Worm (Caenorhabditis elegans) whole organism, L1 larva: ENCODE results near the gene H03E18.2.

Experiments
- C04F5.9 ChIP-seq: sonication (generic microtip); optimal IDR thresholded peaks from 2 replicates; lab custom pipeline; 2016; ENCODE audit warnings: missing genetic modification characterization, missing compliant biosample characterization
- C16A3.4 ChIP-seq: fragments of 150-350 bp; optimal IDR thresholded peaks from 2 replicates; lab custom pipeline; 2014; ENCODE audit warnings: missing biosample characterization, missing genetic modification characterization
- C34B4.2 ChIP-seq: sonication (generic microtip); optimal IDR thresholded peaks from 2 replicates; lab custom pipeline; 2017; ENCODE audit warnings: mild to moderate bottlenecking, missing genetic modification characterization, missing compliant biosample characterization
- aha-1 ChIP-seq: fragments of 150-350 bp; optimal IDR thresholded peaks from 2 replicates; lab custom pipeline; 2014; ENCODE audit warnings: missing biosample characterization, missing genetic modification characterization
- aly-2 ChIP-seq: fragments of 150-350 bp; optimal IDR thresholded peaks from 2 replicates; lab custom pipeline; 2014; ENCODE audit warnings: missing biosample characterization, missing genetic modification characterization
- blmp-1 ChIP-seq: fragments of 150-350 bp; optimal IDR thresholded peaks from 2 replicates; lab custom pipeline; 2014; ENCODE audit warnings: missing biosample characterization, missing genetic modification characterization
- ceh-63 ChIP-seq: fragments of 200-800 bp; sonication (Bioruptor generic); optimal IDR thresholded peaks from 2 replicates; lab custom pipeline; 2018; ENCODE audit warnings: mild to moderate bottlenecking, missing genetic modification characterization, missing compliant biosample characterization
- ceh-8 ChIP-seq: fragments of 200-800 bp; sonication (Bioruptor generic); optimal IDR thresholded peaks from 2 replicates; lab custom pipeline; 2018; ENCODE audit warnings: mild to moderate bottlenecking, missing genetic modification characterization, moderate library complexity, missing compliant biosample characterization
- ceh-82 ChIP-seq, 3 experiments: fragments of 150-350 bp in 1 of 3; sonication (generic microtip) in 2 of 3; optimal IDR thresholded peaks; 2 replicates each; lab custom pipeline; 2014 to 2017; ENCODE audit warnings: missing biosample characterization in 3 of 3, missing genetic modification characterization in 3 of 3
- ceh-88 ChIP-seq: fragments of 200-800 bp; sonication (Bioruptor generic); IDR thresholded peaks from 2 replicates; pipeline ENCODE4 v1.3.6; 2022; ENCODE audit warnings: missing genetic modification characterization, missing compliant biosample characterization
- ces-1 ChIP-seq: fragments of 150-350 bp; optimal IDR thresholded peaks from 2 replicates; lab custom pipeline; 2014; ENCODE audit warnings: missing biosample characterization, missing genetic modification reagents, missing genetic modification characterization
- dpl-1 ChIP-seq, 3 experiments: fragments of 150-350 bp in 2 of 3; sonication (generic microtip) in 1 of 3; optimal IDR thresholded peaks; 2 replicates each; lab custom pipeline; 2014 to 2017; ENCODE audit warnings: missing biosample characterization in 3 of 3, missing genetic modification characterization in 3 of 3, missing genetic modification reagents in 3 of 3
- dsc-1 ChIP-seq: sonication (generic microtip); optimal IDR thresholded peaks from 2 replicates; lab custom pipeline; 2016; ENCODE audit warnings: mild to moderate bottlenecking, missing genetic modification characterization, missing compliant biosample characterization
- efl-1 ChIP-seq, 4 experiments: fragments of 150-350 bp; optimal IDR thresholded peaks in 3 of 4; peaks in 1 of 4; 1 replicate in 1 of 4; 2 replicates in 3 of 4; lab custom pipeline; 2014; ENCODE audit warnings: missing biosample characterization in 2 of 4, missing genetic modification characterization in 2 of 4, missing genetic modification reagents in 2 of 4
- efl-3 ChIP-seq: fragments of 200-800 bp; sonication (Bioruptor generic); optimal IDR thresholded peaks from 2 replicates; lab custom pipeline; 2018; ENCODE audit warnings: mild to moderate bottlenecking, missing genetic modification characterization, missing compliant biosample characterization
- elt-2 ChIP-seq: sonication (generic microtip); optimal IDR thresholded peaks from 2 replicates; lab custom pipeline; 2016; ENCODE audit warnings: missing genetic modification characterization, mild to moderate bottlenecking, inconsistent platforms, missing compliant biosample characterization, missing genetic modification reagents
- elt-3 ChIP-seq, 6 experiments: fragments of 150-350 bp in 1 of 6; sonication (generic microtip); optimal IDR thresholded peaks; 2 replicates each; lab custom pipeline; 2017 to 2018; ENCODE audit warnings: missing biosample characterization in 6 of 6, missing genetic modification characterization in 6 of 6, inconsistent platforms in 1 of 6
- hlh-4 ChIP-seq: sonication (generic microtip); optimal IDR thresholded peaks from 2 replicates; lab custom pipeline; 2016; ENCODE audit warnings: mild to moderate bottlenecking, missing genetic modification characterization, missing compliant biosample characterization
- hpl-2 ChIP-seq: fragments of 150-350 bp; optimal IDR thresholded peaks from 2 replicates; lab custom pipeline; 2014; ENCODE audit warnings: missing biosample characterization, missing genetic modification reagents, missing genetic modification characterization
- irx-1 ChIP-seq: sonication (generic microtip); optimal IDR thresholded peaks from 2 replicates; lab custom pipeline; 2016; ENCODE audit warnings: missing genetic modification characterization, missing compliant biosample characterization
- jun-1 ChIP-seq: fragments of 150-350 bp; optimal IDR thresholded peaks from 2 replicates; lab custom pipeline; 2014; ENCODE audit warnings: missing biosample characterization, missing genetic modification reagents, missing genetic modification characterization
- lin-13 ChIP-seq: fragments of 150-350 bp; optimal IDR thresholded peaks from 2 replicates; lab custom pipeline; 2014; ENCODE audit warnings: missing biosample characterization, missing genetic modification reagents, missing genetic modification characterization
- lin-14 ChIP-seq: fragments of 200-800 bp; sonication (Bioruptor generic); optimal IDR thresholded peaks from 2 replicates; lab custom pipeline; 2018; ENCODE audit warnings: mild to moderate bottlenecking, missing genetic modification characterization, moderate library complexity, missing compliant biosample characterization
- lin-35 ChIP-seq, 2 experiments: fragments of 150-350 bp; optimal IDR thresholded peaks; 2 replicates each; lab custom pipeline; 2014; ENCODE audit warnings: missing biosample characterization in 2 of 2, missing genetic modification characterization in 2 of 2, missing genetic modification reagents in 2 of 2
- lsy-2 ChIP-seq, 2 experiments: fragments of 150-350 bp; optimal IDR thresholded peaks; 2 replicates each; lab custom pipeline; 2014; ENCODE audit warnings: missing biosample characterization in 2 of 2, missing genetic modification characterization in 2 of 2
- mef-2 ChIP-seq: fragments of 150-350 bp; optimal IDR thresholded peaks from 2 replicates; lab custom pipeline; 2014; ENCODE audit warnings: missing biosample characterization, missing genetic modification characterization
- nhr-19 ChIP-seq: fragments of 200-800 bp; sonication (Bioruptor generic); conservative IDR thresholded peaks from 2 replicates; pipeline ENCODE4 v1.3.6; 2022; ENCODE audit warnings: missing genetic modification characterization, missing compliant biosample characterization
- nhr-20 ChIP-seq: sonication (generic microtip); optimal IDR thresholded peaks from 2 replicates; lab custom pipeline; 2016; ENCODE audit warnings: mild to moderate bottlenecking, missing genetic modification characterization, missing compliant biosample characterization
- nhr-47 ChIP-seq: sonication (generic microtip); optimal IDR thresholded peaks from 2 replicates; lab custom pipeline; 2016; ENCODE audit warnings: mild to moderate bottlenecking, missing genetic modification characterization, moderate library complexity, missing compliant biosample characterization
- nhr-71 ChIP-seq: sonication (generic microtip); optimal IDR thresholded peaks from 2 replicates; lab custom pipeline; 2016; ENCODE audit warnings: mild to moderate bottlenecking, missing genetic modification characterization, moderate library complexity, missing compliant biosample characterization
- nhr-76 ChIP-seq: sonication (generic microtip); optimal IDR thresholded peaks from 2 replicates; lab custom pipeline; 2017; ENCODE audit warnings: missing biosample characterization, missing genetic modification characterization
- nhr-85 ChIP-seq: sonication (generic microtip); peaks from one replicate; lab custom pipeline; 2016; ENCODE audit warnings: missing genetic modification characterization, inconsistent platforms, missing compliant biosample characterization
- nhr-90 ChIP-seq: sonication (generic microtip); optimal IDR thresholded peaks from 2 replicates; lab custom pipeline; 2016; ENCODE audit warnings: mild to moderate bottlenecking, missing genetic modification characterization, missing compliant biosample characterization; ENCODE audit not compliant: poor library complexity
- pax-3 ChIP-seq: fragments of 200-800 bp; sonication (Bioruptor generic); optimal IDR thresholded peaks from 2 replicates; lab custom pipeline; 2018; ENCODE audit warnings: mild to moderate bottlenecking, missing genetic modification characterization, moderate library complexity, missing compliant biosample characterization
- rnt-1 ChIP-seq: sonication (generic microtip); optimal IDR thresholded peaks from 2 replicates; lab custom pipeline; 2016; ENCODE audit warnings: mild to moderate bottlenecking, missing genetic modification characterization, moderate library complexity, missing compliant biosample characterization
- snu-23 ChIP-seq: sonication (generic microtip); optimal IDR thresholded peaks from 2 replicates; lab custom pipeline; 2016; ENCODE audit warnings: missing genetic modification characterization, missing compliant biosample characterization
- sox-4 ChIP-seq: sonication (generic microtip); optimal IDR thresholded peaks from 2 replicates; lab custom pipeline; 2016; ENCODE audit warnings: missing genetic modification characterization, missing compliant biosample characterization
- unc-98 ChIP-seq: fragments of 200-800 bp; sonication (Bioruptor generic); IDR thresholded peaks from 2 replicates; pipeline ENCODE4 v1.3.6; 2022; ENCODE audit warnings: missing genetic modification characterization, missing compliant biosample characterization
- vab-15 ChIP-seq: sonication (generic microtip); optimal IDR thresholded peaks from 2 replicates; lab custom pipeline; 2017; ENCODE audit warnings: missing genotype, mild to moderate bottlenecking, missing genetic modification characterization, missing compliant biosample characterization
- ztf-4 ChIP-seq: fragments of 150-350 bp; optimal IDR thresholded peaks from 2 replicates; lab custom pipeline; 2014; ENCODE audit warnings: missing biosample characterization, missing genetic modification characterization

Gene H03E18.2

DNA sequence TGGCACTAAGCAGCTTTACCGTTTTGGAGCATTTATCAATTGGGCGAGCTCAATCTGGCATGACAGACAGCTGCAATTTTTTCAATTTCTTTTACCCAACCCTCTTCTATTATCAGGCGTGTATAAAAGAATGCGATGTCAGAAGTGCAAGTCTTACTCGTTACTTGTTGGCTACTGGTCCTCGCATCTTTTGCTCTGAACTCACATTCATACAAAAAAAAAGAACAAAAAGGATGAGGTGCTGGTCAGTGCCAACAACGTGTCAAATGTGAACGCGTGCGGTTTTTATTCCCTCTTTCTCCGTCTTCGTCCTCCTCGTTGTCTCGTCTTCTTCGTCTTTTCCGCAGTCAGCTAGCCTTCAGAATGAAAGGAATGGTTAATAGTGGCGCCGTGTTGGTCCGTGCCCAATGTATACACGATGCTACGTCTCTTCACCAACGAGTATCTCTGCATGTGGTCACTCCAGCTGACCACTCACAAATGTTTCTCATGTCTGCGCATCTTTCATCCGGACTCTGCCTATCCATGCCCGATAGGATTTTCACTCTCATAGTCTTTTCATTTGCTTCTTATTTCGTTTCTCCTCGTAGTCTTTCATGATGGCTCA is 45.6 kb upstream of the H03E18.2 start:
- TF ChIP-seq ces-1 (GFP tag; lab: Kevin White, UChicago) (no peak), ceh-63 (no peak), ceh-82 (tag; optimal IDR thresholded peaks at IDR 0.05; lab: Kevin White, UChicago) (peak in 1 of 3 experiments; percentile 6), ztf-4 (tag; lab: Kevin White, UChicago) (peak; percentile 15), dpl-1 (GFP tag; optimal IDR thresholded peaks at IDR 0.05; lab: Kevin White, UChicago) (no peak), lin-14 (GFP tag; lab: Kevin White, UChicago) (peak; percentile 56), blmp-1 (tag; lab: Kevin White, UChicago) (peak; percentile 89), snu-23 (GFP tag; lab: Kevin White, UChicago) (peak; percentile 1)
- TF ChIP-seq, all 84 proteins: peak for 5

DNA sequence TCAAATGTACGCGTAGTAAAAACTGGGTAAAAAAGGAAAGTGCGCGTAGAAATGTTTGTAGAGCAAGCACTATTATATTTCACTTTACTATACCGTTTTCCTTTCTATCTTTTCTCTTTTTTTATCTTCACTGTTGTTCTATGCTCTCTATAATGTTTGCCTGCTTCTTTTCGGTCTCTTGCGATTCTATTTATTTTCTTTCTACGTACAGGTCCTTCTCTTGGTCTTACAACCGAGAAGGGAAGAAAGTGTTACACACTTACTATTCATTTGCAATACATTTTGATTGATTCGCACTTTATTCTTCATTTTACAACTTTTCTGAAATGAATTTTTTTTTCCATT is 44.1 kb upstream of the H03E18.2 start:
- peak; percentile 80 for TF ChIP-seq blmp-1 (tag; lab: Kevin White, UChicago)
- TF ChIP-seq nhr-19 (GFP tag; lab: Robert Waterston, UW), result no peak
- peak; percentile 27 for TF ChIP-seq lin-14 (GFP tag; lab: Kevin White, UChicago)
- TF ChIP-seq nhr-85, result peak; percentile 24
- TF ChIP-seq ceh-8 (GFP tag; lab: Kevin White, UChicago), result no peak
- TF ChIP-seq rnt-1 (tag; lab: Kevin White, UChicago), result peak; percentile 1
- peak; percentile 17 for TF ChIP-seq nhr-20 (tag; lab: Kevin White, UChicago)
- peak in 1 of 2 experiments; percentile 0 for TF ChIP-seq lin-35 (GFP tag; optimal IDR thresholded peaks at IDR 0.05; lab: Kevin White, UChicago)

DNA sequence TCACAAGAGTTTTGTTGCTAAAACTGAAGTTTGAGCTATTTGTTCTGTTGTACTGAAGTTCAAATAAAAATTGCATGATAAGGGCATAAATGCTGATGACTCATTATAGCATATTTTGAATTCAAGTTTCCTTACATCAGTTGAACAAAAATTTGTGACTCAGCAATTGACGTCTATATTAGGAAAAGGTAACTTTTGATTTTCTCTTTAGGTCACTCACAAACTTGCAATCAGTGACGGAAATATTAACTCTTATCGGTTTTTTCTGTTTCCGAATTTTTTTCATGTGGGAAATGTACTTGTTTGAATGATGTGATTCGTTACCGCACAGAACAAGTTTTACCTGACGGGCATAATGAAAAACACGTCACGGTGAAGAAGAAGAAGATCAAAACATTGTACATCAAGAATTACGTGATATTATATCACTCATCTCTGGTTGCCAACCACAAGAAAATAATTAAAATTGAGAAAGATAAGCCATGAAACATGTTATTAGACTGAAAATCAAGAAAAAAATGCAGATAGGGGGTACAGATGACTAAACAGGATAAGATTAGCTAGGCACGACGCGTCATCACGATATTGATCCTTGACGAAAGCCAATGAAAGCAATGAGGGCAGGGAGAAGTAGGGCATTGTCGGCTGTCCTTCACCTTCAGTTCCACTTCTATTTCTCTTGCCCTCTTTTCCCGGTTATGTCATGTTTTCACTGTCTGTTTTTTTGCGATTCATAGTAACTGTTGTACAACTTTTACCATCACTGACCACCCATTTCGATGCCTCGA is 43.6 kb upstream of the H03E18.2 start:
- TF ChIP-seq lin-14 (GFP tag; lab: Kevin White, UChicago), result peak; percentile 23
- no peak for TF ChIP-seq C04F5.9
- TF ChIP-seq vab-15 (tag; lab: Kevin White, UChicago), result no peak
- TF ChIP-seq dsc-1 (tag; lab: Kevin White, UChicago), result peak; percentile 60
- no peak for TF ChIP-seq irx-1 (tag; lab: Kevin White, UChicago)
- peak; percentile 47 for TF ChIP-seq nhr-85
- no peak for TF ChIP-seq efl-3 (GFP tag; lab: Kevin White, UChicago)
- TF ChIP-seq lsy-2 (tag; optimal IDR thresholded peaks at IDR 0.05; lab: Kevin White, UChicago), result no peak
- peak; percentile 18 for TF ChIP-seq nhr-20 (tag; lab: Kevin White, UChicago)
- TF ChIP-seq elt-3 (tag; optimal IDR thresholded peaks at IDR 0.05; lab: Kevin White, UChicago), result peak in 1 of 6 experiments; percentile 36
- no peak for TF ChIP-seq lin-13
- peak; percentile 26 for TF ChIP-seq elt-2 (tag; lab: Kevin White, UChicago)

DNA sequence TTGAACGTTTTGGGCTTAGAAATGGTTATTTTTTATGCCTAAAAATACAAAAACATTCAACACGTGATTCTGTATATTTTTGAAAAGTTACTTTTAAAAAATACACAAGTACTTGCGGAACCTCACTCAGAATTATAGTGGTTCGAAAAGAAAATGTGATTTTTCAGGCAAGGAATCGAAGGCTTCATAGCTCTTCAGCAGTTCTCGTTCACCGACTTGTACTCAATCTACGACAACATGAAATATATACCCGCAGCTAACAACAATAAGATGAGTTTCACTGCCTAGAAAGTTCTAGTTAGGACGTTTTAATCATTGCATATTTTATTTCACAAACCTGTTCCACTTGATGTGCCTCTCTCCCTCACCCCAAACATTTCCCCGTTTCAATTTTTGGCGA is 42.3 kb upstream of the H03E18.2 start:
- TF ChIP-seq efl-1 (optimal IDR thresholded peaks at IDR 0.05; lab: Kevin White, UChicago) (no peak), efl-1 (GFP tag; optimal IDR thresholded peaks at IDR 0.05 in 1 of 2; lab: Kevin White, UChicago) (no peak), nhr-90 (tag; lab: Kevin White, UChicago) (no peak), nhr-19 (GFP tag; lab: Robert Waterston, UW) (no peak)

DNA sequence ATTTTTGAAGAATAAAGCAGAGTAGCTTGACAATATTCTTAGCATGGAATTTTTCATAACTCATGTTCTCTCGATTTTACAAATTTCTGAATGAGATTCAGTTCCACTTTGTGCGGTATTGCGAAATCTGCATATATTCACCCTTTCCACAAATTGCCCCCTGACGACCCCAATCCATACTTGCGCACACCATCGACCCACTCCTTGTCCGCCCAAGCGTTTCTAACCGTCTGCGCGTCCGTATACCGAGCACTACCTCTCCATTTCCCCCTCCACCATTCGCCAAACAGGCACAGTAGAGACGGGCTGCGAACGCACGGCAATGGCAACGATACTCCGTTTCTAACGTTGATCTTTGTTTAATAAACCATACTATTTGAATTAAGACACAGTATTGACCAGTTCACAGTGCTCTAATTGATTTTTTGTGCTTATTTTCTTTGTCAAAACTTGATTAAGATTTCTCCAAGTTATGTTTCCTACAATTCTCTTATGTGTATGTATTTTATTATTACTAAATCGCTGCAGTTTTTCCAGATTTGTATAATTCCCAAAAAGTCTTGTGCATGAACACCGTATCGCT is 36.4 kb upstream of the H03E18.2 start, which contains the start of gene utx-1:
utx-1 (plus strand) TSS at position 533 of the 583 bp plus-strand sequence.
- TF ChIP-seq lin-35 (GFP tag; optimal IDR thresholded peaks at IDR 0.05; lab: Kevin White, UChicago) (peak; percentile 15 to 48), ceh-88 (no peak), lin-13 (no peak), C16A3.4 (tag; lab: Kevin White, UChicago) (no peak), aha-1 (tag; lab: Kevin White, UChicago) (no peak), hpl-2 (GFP tag; lab: Kevin White, UChicago) (no peak), nhr-47 (tag; lab: Kevin White, UChicago) (peak; percentile 28), nhr-76 (tag; lab: Kevin White, UChicago) (no peak), unc-98 (GFP tag; lab: Robert Waterston, UW) (no peak), aly-2 (tag; lab: Kevin White, UChicago) (no peak), pax-3 (tag; lab: Kevin White, UChicago) (no peak), C34B4.2 (tag; lab: Kevin White, UChicago) (no peak), jun-1 (tag; lab: Kevin White, UChicago) (no peak), nhr-90 (tag; lab: Kevin White, UChicago) (peak; percentile 28), sox-4 (tag; lab: Kevin White, UChicago) (no peak), mef-2 (no peak), hlh-4 (tag; lab: Kevin White, UChicago) (no peak), nhr-71 (tag; lab: Kevin White, UChicago) (peak; percentile 26), snu-23 (GFP tag; lab: Kevin White, UChicago) (peak; percentile 31)
